Worm (Caenorhabditis elegans) whole organism, young adult: ENCODE measurements around the gene best-2.

Source experiments
- ceh-40 ChIP-seq: fragments of 200-800 bp; sonication (Bioruptor generic); IDR thresholded peaks from 2 replicates; pipeline ENCODE4 v1.3.6; 2022; ENCODE audit warnings: missing genetic modification characterization, missing compliant biosample characterization
- mxl-1 ChIP-seq: sonication (generic microtip); optimal IDR thresholded peaks from 2 replicates; lab custom pipeline; 2016; ENCODE audit warnings: missing genetic modification characterization, missing compliant biosample characterization
- nhr-179 ChIP-seq: sonication (generic microtip); optimal IDR thresholded peaks from 2 replicates; lab custom pipeline; 2016; ENCODE audit warnings: mild to moderate bottlenecking, missing genetic modification characterization, missing compliant biosample characterization
- ztf-26 ChIP-seq: sonication (generic microtip); optimal IDR thresholded peaks from 2 replicates; lab custom pipeline; 2017; ENCODE audit warnings: missing genetic modification characterization, missing compliant biosample characterization

DNA sequence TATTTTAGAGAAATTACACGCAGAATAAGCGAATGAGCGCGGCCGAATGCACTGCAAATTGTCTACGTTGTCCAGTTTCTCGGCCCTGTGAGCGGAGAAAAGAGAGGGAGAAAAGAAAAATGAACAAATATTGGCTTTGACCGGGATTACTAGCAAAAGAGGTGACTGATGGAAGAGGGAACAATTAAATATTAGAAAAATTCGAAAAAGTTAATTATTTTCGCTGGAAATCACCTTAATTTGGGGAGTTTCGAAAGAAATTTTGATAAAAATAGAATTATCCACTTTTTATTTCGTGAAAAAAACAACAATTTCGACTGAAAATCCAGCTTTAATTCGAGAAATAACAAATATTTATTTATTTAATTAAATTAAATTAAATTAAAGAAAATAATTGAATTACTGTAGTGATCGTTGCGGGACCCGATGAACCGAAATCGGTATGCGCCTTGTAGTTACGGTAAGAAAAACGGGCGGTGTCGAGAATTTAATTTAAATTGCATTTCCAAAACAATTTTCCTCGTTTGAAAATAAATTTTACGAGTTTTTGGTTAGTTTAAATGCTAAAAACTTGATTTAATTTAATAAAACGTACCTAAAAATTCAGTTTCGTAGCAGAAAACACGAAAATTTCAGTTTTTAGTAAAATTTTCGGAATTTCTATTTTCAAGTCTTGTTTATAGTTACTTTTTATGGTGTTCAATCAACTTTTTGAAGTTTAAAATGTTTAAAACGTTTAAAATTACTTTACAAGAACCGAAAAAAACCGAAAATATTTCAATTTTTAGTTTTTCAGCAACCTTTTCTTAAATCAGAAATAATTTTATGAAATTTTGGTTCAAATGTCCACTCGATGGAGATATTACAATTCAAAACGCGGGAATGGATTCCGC is 41.8 kb upstream of the best-2 start, which contains the start of the genes crld-1 and msh-5:
- TF ChIP-seq mxl-1 (tag; lab: Kevin White, UChicago): no peak
- no peak for TF ChIP-seq nhr-179 (tag; lab: Kevin White, UChicago)
- no peak for TF ChIP-seq ztf-26 (tag; lab: Kevin White, UChicago)
- TF ChIP-seq ceh-40: no peak
